Fruit fly (Drosophila melanogaster) S2 (cell line): ENCODE measurements around the gene gammaCOP.

Experiments
- CG8478 ChIP-seq: fragments of >200 bp; optimal IDR thresholded peaks from 2 replicates; lab custom pipeline; 2018
- CTCF ChIP-seq, 2 experiments: fragments of >200 bp; optimal IDR thresholded peaks; 2 replicates each; lab custom pipeline; 2018

- TF ChIP-seq CTCF (optimal IDR thresholded peaks at IDR 0.05; lab: Kevin White, UChicago) = no peak
- TF ChIP-seq CG8478 (lab: Kevin White, UChicago) = no peak
Observed at dm6 chr3R:31608030-31608429, 36.1 kb downstream of the gammaCOP start.
